Worm (Caenorhabditis elegans) whole organism, L4 larva: ENCODE results near the gene pals-24.

Source experiments
- T26A8.4 ChIP-seq: fragments of 200-800 bp; sonication (Bioruptor generic); IDR thresholded peaks from 2 replicates; pipeline ENCODE4 v1.3.6; 2022; ENCODE audit warnings: missing genetic modification characterization, missing compliant biosample characterization
- ceh-28 ChIP-seq: fragments of 150-350 bp; optimal IDR thresholded peaks from 2 replicates; lab custom pipeline; 2014; ENCODE audit warnings: missing biosample characterization, missing genetic modification reagents, missing genetic modification characterization
- daf-8 ChIP-seq: fragments of 200-800 bp; sonication (Bioruptor generic); IDR thresholded peaks from 2 replicates; pipeline ENCODE4 v1.3.6; 2022; ENCODE audit warnings: missing genetic modification characterization, missing compliant biosample characterization
- duxl-1 ChIP-seq: sonication (generic microtip); optimal IDR thresholded peaks from 2 replicates; lab custom pipeline; 2016; ENCODE audit warnings: mild to moderate bottlenecking, missing genetic modification characterization, moderate library complexity, missing compliant biosample characterization; ENCODE audit not compliant: poor library complexity
- fkh-10 ChIP-seq: fragments of 150-350 bp; optimal IDR thresholded peaks from 2 replicates; lab custom pipeline; 2014; ENCODE audit warnings: missing biosample characterization, missing genetic modification reagents, missing genetic modification characterization
- fos-1 ChIP-seq: fragments of 150-350 bp; optimal IDR thresholded peaks from 2 replicates; lab custom pipeline; 2014; ENCODE audit warnings: missing biosample characterization, missing genetic modification characterization
- lin-38 ChIP-seq: fragments of 200-800 bp; sonication (Bioruptor generic); IDR thresholded peaks from 2 replicates; pipeline ENCODE4 v1.3.6; 2022; ENCODE audit warnings: missing genetic modification reagents, missing genetic modification characterization, missing compliant biosample characterization
- mdt-29 ChIP-seq: fragments of 200-800 bp; sonication (Bioruptor generic); IDR thresholded peaks from 2 replicates; pipeline ENCODE4 v1.3.6; 2022; ENCODE audit warnings: missing genetic modification reagents, missing genetic modification characterization, missing compliant biosample characterization
- nhr-6 ChIP-seq: fragments of 150-350 bp; optimal IDR thresholded peaks from 2 replicates; lab custom pipeline; 2014; ENCODE audit warnings: missing biosample characterization, missing genetic modification characterization
- nhr-77 ChIP-seq: fragments of 150-350 bp; optimal IDR thresholded peaks from 2 replicates; lab custom pipeline; 2014; ENCODE audit warnings: missing biosample characterization, missing genetic modification characterization
- unc-39 ChIP-seq: sonication (generic microtip); optimal IDR thresholded peaks from 2 replicates; lab custom pipeline; 2017; ENCODE audit warnings: missing biosample characterization, missing genetic modification characterization
- unc-62 ChIP-seq, 3 experiments: fragments of 150-350 bp in 1 of 3; sonication (generic microtip); optimal IDR thresholded peaks in 2 of 3; peaks in 1 of 3; 1 replicate in 1 of 3; 2 replicates in 2 of 3; lab custom pipeline; 2014 to 2017; ENCODE audit warnings: missing biosample characterization in 3 of 3, missing genetic modification characterization in 3 of 3, missing genetic modification reagents in 3 of 3, missing genotype in 1 of 3
- ztf-11 ChIP-seq: fragments of 150-350 bp; optimal IDR thresholded peaks from 2 replicates; lab custom pipeline; 2014; ENCODE audit warnings: missing biosample characterization, missing genetic modification characterization

DNA sequence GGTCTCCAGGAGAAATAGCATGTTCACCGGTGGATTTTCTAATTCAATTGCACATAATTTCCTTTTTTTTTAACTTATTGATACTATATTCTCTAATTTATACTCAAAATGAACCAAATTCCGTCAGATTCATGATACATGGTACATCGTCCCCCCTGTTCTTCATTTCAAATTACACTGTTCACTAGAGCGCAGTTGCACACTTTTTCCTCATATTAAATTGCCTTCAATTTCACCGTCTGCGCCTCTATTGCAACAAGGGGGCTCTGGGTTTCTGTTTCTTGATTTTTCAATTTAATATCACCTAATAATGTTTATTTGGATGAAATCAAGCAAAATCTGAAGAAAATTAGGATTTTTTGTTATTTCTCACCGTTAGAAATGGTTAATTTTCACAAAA lies 11.4 kb downstream of the pals-24 start:
- TF ChIP-seq daf-8 (GFP tag; lab: Robert Waterston, UW) (no peak), nhr-77 (tag; lab: Kevin White, UChicago) (peak; percentile 8), T26A8.4 (GFP tag; lab: Robert Waterston, UW) (no peak), fkh-10 (peak; percentile 20), lin-38 (peak; percentile 90), ztf-11 (tag; lab: Kevin White, UChicago) (no peak), mdt-29 (GFP tag; lab: Robert Waterston, UW) (no peak), fos-1 (tag; lab: Kevin White, UChicago) (no peak), unc-62 (GFP tag; optimal IDR thresholded peaks at IDR 0.05 in 1 of 2; lab: Kevin White, UChicago) (no peak), unc-62 (tag; optimal IDR thresholded peaks at IDR 0.05; lab: Kevin White, UChicago) (no peak), ceh-28 (no peak), unc-39 (tag; lab: Kevin White, UChicago) (no peak), duxl-1 (tag; lab: Kevin White, UChicago) (no peak), nhr-6 (tag; lab: Kevin White, UChicago) (peak; percentile 55)
